Worm (Caenorhabditis elegans) whole organism, L1 larva: ENCODE data around the gene aexr-3.

Experiments
- C16A3.4 ChIP-seq: fragments of 150-350 bp; optimal IDR thresholded peaks from 2 replicates; lab custom pipeline; 2014; ENCODE audit warnings: missing biosample characterization, missing genetic modification characterization
- aha-1 ChIP-seq: fragments of 150-350 bp; optimal IDR thresholded peaks from 2 replicates; lab custom pipeline; 2014; ENCODE audit warnings: missing biosample characterization, missing genetic modification characterization
- ama-1 ChIP-seq: fragments of 150-350 bp; optimal IDR thresholded peaks from 2 replicates; lab custom pipeline; 2014
- nhr-20 ChIP-seq: sonication (generic microtip); optimal IDR thresholded peaks from 2 replicates; lab custom pipeline; 2016; ENCODE audit warnings: mild to moderate bottlenecking, missing genetic modification characterization, missing compliant biosample characterization

- TF ChIP-seq C16A3.4 (tag; lab: Kevin White, UChicago) (no peak), nhr-20 (no peak), ama-1 (lab: Kevin White, UChicago) (no peak), aha-1 (tag; lab: Kevin White, UChicago) (no peak)
These were observed 31.3 kb downstream of the aexr-3 start for ce11 chrX:8929688-8930087.
